Fruit fly (Drosophila melanogaster) whole organism, embryonic: ENCODE data around the gene CG5498.

Source experiments
- CG10979 ChIP-seq: fragments of 200-800 bp; sonication (Bioruptor generic); optimal IDR thresholded peaks from 2 replicates; lab custom pipeline; 2018; ENCODE audit warnings: missing biosample characterization, mild to moderate bottlenecking, missing genetic modification characterization, moderate library complexity
- CG1647 ChIP-seq: fragments of 200-800 bp; sonication (Bioruptor generic); optimal IDR thresholded peaks from 3 replicates; lab custom pipeline; 2016; ENCODE audit warnings: missing biosample characterization, missing genetic modification characterization
- CG7987 ChIP-seq: fragments of 200-800 bp; sonication (Bioruptor generic); optimal IDR thresholded peaks from 2 replicates; lab custom pipeline; 2018; ENCODE audit warnings: missing biosample characterization, mild to moderate bottlenecking, missing genetic modification characterization, moderate library complexity
- Sry-δ ChIP-seq: fragments of 200-800 bp; sonication (Bioruptor generic); optimal IDR thresholded peaks from 2 replicates; lab custom pipeline; 2016; ENCODE audit warnings: missing biosample characterization, missing genetic modification characterization
- da ChIP-seq: fragments of 200-800 bp; sonication (Bioruptor generic); optimal IDR thresholded peaks from 2 replicates; lab custom pipeline; 2016; ENCODE audit warnings: missing biosample characterization, missing genetic modification characterization
- fd3F ChIP-seq: fragments of 200-800 bp; sonication (Bioruptor generic); optimal IDR thresholded peaks from 2 replicates; lab custom pipeline; 2018; ENCODE audit warnings: missing biosample characterization, mild to moderate bottlenecking, missing genetic modification characterization, moderate library complexity
- gro ChIP-seq: fragments of 200-800 bp; sonication (Bioruptor generic); optimal IDR thresholded peaks from 2 replicates; lab custom pipeline; 2016; ENCODE audit warnings: missing biosample characterization, missing genetic modification characterization
- gt ChIP-seq: fragments of 200-800 bp; sonication (Bioruptor generic); IDR thresholded peaks from 2 replicates; pipeline ENCODE4 v1.3.6; 2022; ENCODE audit warnings: missing biosample characterization, missing genetic modification characterization
- luna ChIP-seq: fragments of 200-800 bp; sonication (Bioruptor generic); optimal IDR thresholded peaks from 2 replicates; lab custom pipeline; 2016; ENCODE audit warnings: missing biosample characterization, missing genetic modification characterization
- nmo ChIP-seq: fragments of 200-800 bp; sonication (Bioruptor generic); optimal IDR thresholded peaks from 2 replicates; lab custom pipeline; 2018; ENCODE audit warnings: missing biosample characterization, mild to moderate bottlenecking, missing genetic modification characterization, moderate library complexity
- ro ChIP-seq: fragments of 200-800 bp; sonication (Bioruptor generic); IDR thresholded peaks from 2 replicates; pipeline ENCODE4 v1.3.6; 2022; ENCODE audit warnings: missing biosample characterization, missing genetic modification characterization
- sima ChIP-seq: fragments of 200-800 bp; sonication (Bioruptor generic); optimal IDR thresholded peaks from 2 replicates; lab custom pipeline; 2016; ENCODE audit warnings: missing biosample characterization, missing genetic modification characterization
- tio ChIP-seq: fragments of 200-800 bp; sonication (Bioruptor generic); optimal IDR thresholded peaks from 2 replicates; lab custom pipeline; 2017; ENCODE audit warnings: missing biosample characterization, missing genetic modification characterization, inconsistent platforms
- wek ChIP-seq: fragments of 200-800 bp; sonication (Bioruptor generic); optimal IDR thresholded peaks from 3 replicates; lab custom pipeline; 2018; ENCODE audit warnings: missing biosample characterization, mild to moderate bottlenecking, missing genetic modification characterization, moderate library complexity

DNA sequence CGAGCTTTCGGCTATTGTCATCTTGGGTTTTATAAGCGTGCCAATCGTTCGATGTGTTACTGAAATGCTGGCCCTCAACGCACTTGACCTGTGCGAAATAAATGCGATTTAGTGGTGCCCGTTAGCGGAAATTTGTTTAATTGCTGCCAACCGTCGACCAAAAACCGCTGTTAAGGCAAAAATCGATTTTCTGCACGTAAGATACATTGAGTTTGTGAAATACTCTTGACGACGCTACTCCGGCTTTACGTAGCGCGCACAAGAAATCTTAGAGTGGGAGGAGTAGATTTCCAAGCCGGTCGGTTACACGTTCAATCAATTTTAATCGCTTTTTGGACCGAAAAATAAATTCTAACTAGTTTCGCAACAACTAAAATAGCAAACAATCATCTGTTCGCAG is 8.4 kb downstream of the CG5498 start:
- no peak for TF ChIP-seq tio (GFP tag; lab: Kevin White, UChicago)
- TF ChIP-seq nmo, result no peak
- TF ChIP-seq da, result no peak
- TF ChIP-seq fd3F (GFP tag; lab: Kevin White, UChicago), result no peak
- TF ChIP-seq Sry-δ (GFP tag; lab: Kevin White, UChicago), result no peak
- no peak for TF ChIP-seq CG7987 (GFP tag; lab: Kevin White, UChicago)
- TF ChIP-seq gro (GFP tag; lab: Kevin White, UChicago), result no peak
- TF ChIP-seq sima, result no peak
- TF ChIP-seq CG1647, result no peak
- TF ChIP-seq wek (GFP tag; lab: Kevin White, UChicago), result no peak
- no peak for TF ChIP-seq luna (GFP tag; lab: Kevin White, UChicago)
- TF ChIP-seq ro, result no peak
- TF ChIP-seq CG10979 (tag; lab: Kevin White, UChicago), result no peak
- no peak for TF ChIP-seq gt (GFP tag; lab: Robert Waterston, UW)
